1 fruit fly cellular context compared by ENCODE assay signal in the genomic region with DNA sequence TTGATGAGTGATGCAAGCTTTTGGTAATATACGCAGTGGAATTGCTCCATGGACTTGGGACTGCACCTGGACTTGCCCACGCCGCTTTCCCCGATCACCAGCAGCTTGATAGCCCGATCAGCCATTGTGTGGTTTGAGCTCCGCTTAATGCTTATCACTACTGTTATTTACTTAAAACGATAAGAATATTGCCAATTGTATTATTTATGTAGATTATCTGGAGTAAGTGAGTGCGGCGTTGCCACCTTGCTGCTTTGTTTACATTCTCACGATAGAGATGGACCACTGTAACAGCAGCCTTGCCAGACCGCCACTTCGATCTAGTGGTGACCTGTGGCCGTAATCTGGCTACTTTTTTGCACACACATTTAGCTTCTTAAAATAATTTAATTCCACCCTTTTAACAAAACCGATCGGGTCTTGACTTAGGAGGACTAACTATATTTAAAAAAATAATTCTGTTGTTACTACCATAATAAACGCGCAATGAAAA.
TF ChIP-seq lines count a peak whose summit lies in the region.

A gene (minus strand): TSS at position 276 of the 493 bp plus-strand sequence.

TF ChIP-seq in whole organism, embryonic, 481 proteins besides CTCF, POLR2A, EP300 and RAD21 (continued from another document):
- TF ChIP-seq pan (optimal IDR thresholded peaks at IDR 0.05; lab: Kevin White, UChicago) (no peak), pan (GFP tag; optimal IDR thresholded peaks at IDR 0.05 in 1 of 2, IDR thresholded peaks at IDR 0.05 in 1 of 2) (peak in 1 of 2 experiments; percentile 53), CG17912 (GFP tag; optimal IDR thresholded peaks at IDR 0.05; lab: Kevin White, UChicago) (no peak), CG11085 (GFP tag; IDR thresholded peaks at IDR 0.05; lab: Robert Waterston, UW) (peak; percentile 23; the same call in 1 of the 2 replicates), stc (GFP tag; IDR thresholded peaks at IDR 0.05; lab: Robert Waterston, UW) (no peak), Sin3A (optimal IDR thresholded peaks at IDR 0.05; lab: Kevin White, UChicago) (peak; percentile 3), Nf-YB (GFP tag; optimal IDR thresholded peaks at IDR 0.05; lab: Kevin White, UChicago) (no peak), Bgb (GFP tag; IDR thresholded peaks at IDR 0.05; lab: Robert Waterston, UW; ENCODE audit: partially characterized antibody) (peak; percentile 60; the same call in 1 of the 2 replicates), CG34224 (GFP tag; IDR thresholded peaks at IDR 0.05; lab: Robert Waterston, UW; ENCODE audit: partially characterized antibody) (no peak), CG9817 (tag; optimal IDR thresholded peaks at IDR 0.05; lab: Kevin White, UChicago) (peak; percentile 40), ken (GFP tag; IDR thresholded peaks at IDR 0.05; lab: Robert Waterston, UW) (peak; percentile 49; the same call in 1 of the 3 replicates), dpn (GFP tag; optimal IDR thresholded peaks at IDR 0.05; lab: Kevin White, UChicago) (peak; percentile 3 to 35), Hand (GFP tag; optimal IDR thresholded peaks at IDR 0.05; lab: Kevin White, UChicago) (no peak), tll (GFP tag; optimal IDR thresholded peaks at IDR 0.05; lab: Kevin White, UChicago) (no peak), Hmx (GFP tag; optimal IDR thresholded peaks at IDR 0.05; lab: Kevin White, UChicago) (no peak), CG15514 (GFP tag; optimal IDR thresholded peaks at IDR 0.05; lab: Kevin White, UChicago) (peak; percentile 97), CG32532 (GFP tag; IDR thresholded peaks at IDR 0.05; lab: Robert Waterston, UW) (peak; percentile 36; the same call in 1 of the 2 replicates), CG1832 (GFP tag; optimal IDR thresholded peaks at IDR 0.05; lab: Kevin White, UChicago) (no peak), cas (GFP tag; IDR thresholded peaks at IDR 0.05; lab: Robert Waterston, UW) (0 out of 2 replicates have a peak, but pooled peaks have one; percentile 26), pzg (GFP tag; optimal IDR thresholded peaks at IDR 0.05; lab: Kevin White, UChicago) (peak; percentile 62), CG3847 (GFP tag; IDR thresholded peaks at IDR 0.05; lab: Robert Waterston, UW) (peak; percentile 67), sob (GFP tag; IDR thresholded peaks at IDR 0.05; lab: Robert Waterston, UW) (peak; percentile 13; the same call in 1 of the 2 replicates), CG8924 (tag; optimal IDR thresholded peaks at IDR 0.05; lab: Kevin White, UChicago) (no peak), lilli (GFP tag; optimal IDR thresholded peaks at IDR 0.05; lab: Kevin White, UChicago) (peak; percentile 42), ac (GFP tag; optimal IDR thresholded peaks at IDR 0.05; lab: Kevin White, UChicago) (no peak), CG13775 (GFP tag; optimal IDR thresholded peaks at IDR 0.05; lab: Kevin White, UChicago) (no peak), ase (GFP tag; IDR thresholded peaks at IDR 0.05; lab: Robert Waterston, UW) (0 out of 3 replicates have a peak, but pooled peaks have one; percentile 19), Aef1 (GFP tag; IDR thresholded peaks at IDR 0.05; lab: Robert Waterston, UW) (peak; percentile 44; the same call in 2 of the 3 replicates), CG33213 (GFP tag; optimal IDR thresholded peaks at IDR 0.05; lab: Kevin White, UChicago) (peak; percentile 38), NC2β (GFP tag; optimal IDR thresholded peaks at IDR 0.05; lab: Kevin White, UChicago) (no peak), CG1602 (GFP tag; optimal IDR thresholded peaks at IDR 0.05; lab: Kevin White, UChicago) (peak; percentile 16), CG14441 (GFP tag; IDR thresholded peaks at IDR 0.05; lab: Robert Waterston, UW) (peak; percentile 37; the same call in 1 of the 2 replicates), Adf1 (GFP tag; IDR thresholded peaks at IDR 0.05; lab: Robert Waterston, UW) (no peak), luna (GFP tag; optimal IDR thresholded peaks at IDR 0.05; lab: Kevin White, UChicago) (no peak), vvl (GFP tag; IDR thresholded peaks at IDR 0.05; lab: Robert Waterston, UW) (peak; percentile 75), knrl (GFP tag; IDR thresholded peaks at IDR 0.05; lab: Robert Waterston, UW; ENCODE audit: partially characterized antibody) (peak; percentile 38; the same call in 1 of the 3 replicates), sd (tag; optimal IDR thresholded peaks at IDR 0.05; lab: Kevin White, UChicago) (no peak), Ada2b (GFP tag; IDR thresholded peaks at IDR 0.05; lab: Robert Waterston, UW) (no peak), hkb (optimal IDR thresholded peaks at IDR 0.05; lab: Kevin White, UChicago) (no peak), hkb (GFP tag; IDR thresholded peaks at IDR 0.05; lab: Robert Waterston, UW) (peak; percentile 29; the same call in 1 of the 2 replicates), CG3995 (GFP tag; optimal IDR thresholded peaks at IDR 0.05; lab: Kevin White, UChicago) (peak; percentile 82), sqz (GFP tag; optimal IDR thresholded peaks at IDR 0.05; lab: Kevin White, UChicago) (no peak), CG4854 (GFP tag; optimal IDR thresholded peaks at IDR 0.05; lab: Kevin White, UChicago) (no peak), wdn (GFP tag; IDR thresholded peaks at IDR 0.05; lab: Robert Waterston, UW) (no peak), NC2α (GFP tag; optimal IDR thresholded peaks at IDR 0.05; lab: Kevin White, UChicago) (no peak), ranshi (GFP tag; IDR thresholded peaks at IDR 0.05; lab: Robert Waterston, UW) (peak; percentile 53; the same call in 1 of the 2 replicates), dm (GFP tag; optimal IDR thresholded peaks at IDR 0.05; lab: Kevin White, UChicago) (no peak), ham (GFP tag; IDR thresholded peaks at IDR 0.05; lab: Robert Waterston, UW) (no peak), chn (GFP tag; optimal IDR thresholded peaks at IDR 0.05; lab: Kevin White, UChicago) (peak; percentile 2), corto (GFP tag; optimal IDR thresholded peaks at IDR 0.05; lab: Kevin White, UChicago) (no peak), CG4404 (GFP tag; IDR thresholded peaks at IDR 0.05; lab: Robert Waterston, UW) (peak; percentile 20; the same call in 1 of the 2 replicates), CG14667 (GFP tag; IDR thresholded peaks at IDR 0.05; lab: Robert Waterston, UW) (peak; percentile 43; the same call in 1 of the 2 replicates), CG30020 (tag; optimal IDR thresholded peaks at IDR 0.05; lab: Kevin White, UChicago) (peak; percentile 11), CG33557 (GFP tag; optimal IDR thresholded peaks at IDR 0.05; lab: Kevin White, UChicago) (no peak), Sry-β (GFP tag; optimal IDR thresholded peaks at IDR 0.05; lab: Kevin White, UChicago) (peak; percentile 80), CG18262 (tag; optimal IDR thresholded peaks at IDR 0.05; lab: Kevin White, UChicago) (no peak), CG6683 (GFP tag; optimal IDR thresholded peaks at IDR 0.05; lab: Kevin White, UChicago) (no peak), CG18011 (GFP tag; optimal IDR thresholded peaks at IDR 0.05; lab: Kevin White, UChicago) (no peak), so (GFP tag; IDR thresholded peaks at IDR 0.05; lab: Robert Waterston, UW) (no peak), oc (tag; optimal IDR thresholded peaks at IDR 0.05; lab: Kevin White, UChicago) (no peak), CG4820 (GFP tag; optimal IDR thresholded peaks at IDR 0.05; lab: Kevin White, UChicago) (no peak), Nf-YA (GFP tag; IDR thresholded peaks at IDR 0.05; lab: Robert Waterston, UW) (no peak), CG11247 (GFP tag; IDR thresholded peaks at IDR 0.05; lab: Robert Waterston, UW) (0 out of 2 replicates have a peak, but pooled peaks have one; percentile 13)
TF ChIP-seq in whole organism, embryonic: peak in this region for 139.
